Worm (Caenorhabditis elegans) whole organism, mixed stage, embryonic: ENCODE measurements around the gene srw-12.

Experiments used
- ces-1 ChIP-seq: fragments of 150-350 bp; optimal IDR thresholded peaks from 2 replicates; lab custom pipeline; 2014; ENCODE audit warnings: missing biosample characterization, missing genetic modification reagents, missing genetic modification characterization
- elt-3 ChIP-seq: fragments of 150-350 bp; optimal IDR thresholded peaks from 2 replicates; lab custom pipeline; 2014; ENCODE audit warnings: missing biosample characterization, missing genetic modification characterization
- lin-13 ChIP-seq: fragments of 150-350 bp; optimal IDR thresholded peaks from 2 replicates; lab custom pipeline; 2014; ENCODE audit warnings: missing biosample characterization, missing genetic modification characterization
- lsy-2 ChIP-seq: fragments of 150-350 bp; optimal IDR thresholded peaks from 2 replicates; lab custom pipeline; 2014; ENCODE audit warnings: missing biosample characterization, missing genetic modification characterization
- nhr-12 ChIP-seq: fragments of 150-350 bp; optimal IDR thresholded peaks from 2 replicates; lab custom pipeline; 2014; ENCODE audit warnings: missing biosample characterization, missing genetic modification characterization
- nhr-237 ChIP-seq: fragments of 150-350 bp; optimal IDR thresholded peaks from 2 replicates; lab custom pipeline; 2014; ENCODE audit warnings: missing biosample characterization, missing genetic modification characterization
- nhr-76 ChIP-seq: sonication (generic microtip); optimal IDR thresholded peaks from 2 replicates; lab custom pipeline; 2017; ENCODE audit warnings: missing biosample characterization, missing genetic modification characterization
- pha-4 ChIP-seq: fragments of 150-350 bp; optimal IDR thresholded peaks from 2 replicates; lab custom pipeline; 2018; ENCODE audit warnings: missing biosample characterization, missing genetic modification reagents, missing genetic modification characterization
- sem-2 ChIP-seq: fragments of 200-800 bp; sonication (Bioruptor generic); optimal IDR thresholded peaks from 2 replicates; lab custom pipeline; 2018; ENCODE audit warnings: mild to moderate bottlenecking, missing genetic modification characterization, missing compliant biosample characterization
- snpc-4 ChIP-seq: fragments of 150-350 bp; optimal IDR thresholded peaks from 2 replicates; lab custom pipeline; 2014; ENCODE audit warnings: missing biosample characterization, missing genetic modification characterization
- unc-39 ChIP-seq: fragments of 150-350 bp; optimal IDR thresholded peaks from 2 replicates; lab custom pipeline; 2014; ENCODE audit warnings: missing biosample characterization, missing genetic modification characterization
- unc-62 ChIP-seq: fragments of 150-350 bp; optimal IDR thresholded peaks from 2 replicates; lab custom pipeline; 2014; ENCODE audit warnings: missing biosample characterization, missing genetic modification reagents, missing genetic modification characterization

- TF ChIP-seq snpc-4, result no peak
- TF ChIP-seq unc-62, result no peak
- TF ChIP-seq nhr-237, result no peak
- no peak for TF ChIP-seq sem-2 (GFP tag; lab: Kevin White, UChicago)
- TF ChIP-seq unc-39 (tag; lab: Kevin White, UChicago), result no peak
- no peak for TF ChIP-seq pha-4 (tag; lab: Kevin White, UChicago)
- TF ChIP-seq ces-1 (GFP tag; lab: Kevin White, UChicago), result no peak
- no peak for TF ChIP-seq nhr-76 (tag; lab: Kevin White, UChicago)
- TF ChIP-seq lin-13, result no peak
- no peak for TF ChIP-seq nhr-12 (tag; lab: Kevin White, UChicago)
- no peak for TF ChIP-seq elt-3 (tag; lab: Kevin White, UChicago)
- TF ChIP-seq lsy-2 (tag; lab: Kevin White, UChicago), result no peak
Observed at ce11 chrV:15253529-15253928, 15.1 kb upstream of the srw-12 start, which contains the start of gene srbc-75.
